Worm (Caenorhabditis elegans): ENCODE data around the gene sru-8.

- TF ChIP-seq dpl-1 (GFP tag; optimal IDR thresholded peaks at IDR 0.05), result no peak
- no peak for TF ChIP-seq F10E7.11 (tag; optimal IDR thresholded peaks at IDR 0.05)
- no peak for TF ChIP-seq madf-3 (GFP tag; IDR thresholded peaks at IDR 0.05)
- TF ChIP-seq Y67H2A.10 (GFP tag; conservative IDR thresholded peaks at IDR 0.05), result no peak
- no peak for TF ChIP-seq nhr-27 (tag; optimal IDR thresholded peaks at IDR 0.05)
- no peak for TF ChIP-seq nfya-1 (tag; optimal IDR thresholded peaks at IDR 0.05; ENCODE audit: borderline replicate concordance, insufficient read depth)
- no peak for TF ChIP-seq attf-6 (GFP tag; IDR thresholded peaks at IDR 0.05)
- no peak for TF ChIP-seq zfh-2 (GFP tag; conservative IDR thresholded peaks at IDR 0.05)
- TF ChIP-seq ccch-3 (GFP tag; optimal IDR thresholded peaks at IDR 0.05), result no peak
- TF ChIP-seq ceh-79 (tag; optimal IDR thresholded peaks at IDR 0.05), result no peak
These were observed 2.3 kb upstream of the sru-8 start, which contains the start of gene sru-36 for ce11 chrV:9841376-9841775.

Data from whole organism, young adult.